Worm (Caenorhabditis elegans) whole organism, L1 larva: ENCODE data around the gene cha-1.

ENCODE experiments used
- aly-2 ChIP-seq: fragments of 150-350 bp; optimal IDR thresholded peaks from 2 replicates; lab custom pipeline; 2014; ENCODE audit warnings: missing biosample characterization, missing genetic modification characterization
- fos-1 ChIP-seq: fragments of 150-350 bp; optimal IDR thresholded peaks from 2 replicates; lab custom pipeline; 2014; ENCODE audit warnings: missing biosample characterization, missing genetic modification characterization
- irx-1 ChIP-seq: sonication (generic microtip); optimal IDR thresholded peaks from 2 replicates; lab custom pipeline; 2016; ENCODE audit warnings: missing genetic modification characterization, missing compliant biosample characterization
- lin-39 ChIP-seq: fragments of 150-350 bp; optimal IDR thresholded peaks from 2 replicates; lab custom pipeline; 2014; ENCODE audit warnings: missing biosample characterization, missing genetic modification reagents, missing genetic modification characterization
- nhr-12 ChIP-seq: sonication (generic microtip); optimal IDR thresholded peaks from 2 replicates; lab custom pipeline; 2017; ENCODE audit warnings: missing biosample characterization, missing genetic modification characterization
- nhr-237 ChIP-seq: fragments of 150-350 bp; optimal IDR thresholded peaks from 2 replicates; lab custom pipeline; 2014; ENCODE audit warnings: missing biosample characterization, missing genetic modification characterization
- ztf-11 ChIP-seq, 2 experiments: sonication (generic microtip); optimal IDR thresholded peaks; 2 replicates each; lab custom pipeline; 2016 to 2017; ENCODE audit warnings: missing genetic modification characterization in 2 of 2, missing biosample characterization in 1 of 2, missing compliant biosample characterization in 1 of 2

DNA sequence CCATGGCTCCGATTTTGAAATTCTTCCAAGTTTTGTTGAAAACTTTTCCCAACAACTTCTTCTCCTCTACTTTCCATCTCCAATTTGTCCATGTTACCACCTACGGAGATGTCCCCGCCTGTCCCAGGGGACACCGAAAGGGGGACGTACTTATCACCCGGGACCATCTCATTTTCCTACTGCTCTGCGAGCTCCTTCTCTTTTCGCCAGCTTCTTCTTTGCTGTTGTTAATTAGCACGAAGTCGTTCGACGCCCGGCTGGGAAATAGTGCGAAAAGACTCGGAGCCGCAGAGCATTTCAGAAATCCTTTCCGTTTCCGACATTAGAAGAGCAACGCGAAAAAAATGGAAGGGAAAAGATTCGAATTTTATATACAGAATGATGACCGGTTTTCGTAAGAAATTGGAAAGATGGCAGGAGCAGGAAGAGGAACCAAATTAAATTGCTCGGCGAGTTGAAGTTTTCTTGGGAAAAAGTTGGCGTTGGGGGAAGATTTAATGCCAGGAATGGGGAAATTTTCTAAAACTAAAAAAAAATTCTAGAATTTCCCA lies 2.6 kb downstream of the cha-1 start:
- TF ChIP-seq irx-1 (no peak), nhr-237 (no peak), nhr-12 (tag; lab: Kevin White, UChicago) (no peak), ztf-11 (tag; optimal IDR thresholded peaks at IDR 0.05; lab: Kevin White, UChicago) (no peak), lin-39 (tag; lab: Kevin White, UChicago) (no peak), fos-1 (tag; lab: Kevin White, UChicago) (no peak), aly-2 (tag; lab: Kevin White, UChicago) (no peak)
